Fruit fly (Drosophila melanogaster): ENCODE data around the gene CG15646.

The CG15646 gene

dm6 chrX:15703720-15704206, 32.9 kb upstream of the CG15646 start, which contains the start of the genes Pis and Hap40 (continued):
- no peak for TF ChIP-seq Hmr (GFP tag; optimal IDR thresholded peaks at IDR 0.05)
- TF ChIP-seq CG2129 (GFP tag; IDR thresholded peaks at IDR 0.05; ENCODE audit: partially characterized antibody): no peak
- TF ChIP-seq Ets97D (GFP tag; optimal IDR thresholded peaks at IDR 0.05): peak; percentile 44
- TF ChIP-seq sna (GFP tag; IDR thresholded peaks at IDR 0.05; ENCODE audit: partially characterized antibody): no peak
- no peak for TF ChIP-seq NK7.1 (GFP tag; optimal IDR thresholded peaks at IDR 0.05)
- TF ChIP-seq ranshi (GFP tag; IDR thresholded peaks at IDR 0.05): 0 out of 2 replicates have a peak, but pooled peaks have one; percentile 65
- TF ChIP-seq Abd-B (GFP tag; optimal IDR thresholded peaks at IDR 0.05): peak; percentile 89
- TF ChIP-seq ATbp (GFP tag; optimal IDR thresholded peaks at IDR 0.05): peak; percentile 4
- TF ChIP-seq tx (GFP tag; optimal IDR thresholded peaks at IDR 0.05): peak; percentile 43
- no peak for TF ChIP-seq sima (GFP tag; optimal IDR thresholded peaks at IDR 0.05)
- peak; percentile 61 for TF ChIP-seq Mad (GFP tag; optimal IDR thresholded peaks at IDR 0.05)
- TF ChIP-seq scrt (GFP tag; optimal IDR thresholded peaks at IDR 0.05): no peak
- 0 out of 2 replicates have a peak, but pooled peaks have one; percentile 35 for TF ChIP-seq danr (GFP tag; IDR thresholded peaks at IDR 0.05)
- peak; percentile 37 for TF ChIP-seq CG1233 (GFP tag; optimal IDR thresholded peaks at IDR 0.05)
- TF ChIP-seq nmo (GFP tag; optimal IDR thresholded peaks at IDR 0.05): peak; percentile 88
- TF ChIP-seq pb (GFP tag; optimal IDR thresholded peaks at IDR 0.05): no peak
- TF ChIP-seq ems (GFP tag; optimal IDR thresholded peaks at IDR 0.05): peak; percentile 34
- TF ChIP-seq slou (GFP tag; optimal IDR thresholded peaks at IDR 0.05): peak; percentile 25
- peak; percentile 93 for TF ChIP-seq row (GFP tag; IDR thresholded peaks at IDR 0.05)
- TF ChIP-seq Poxn (GFP tag; IDR thresholded peaks at IDR 0.05): peak; percentile 35; the same call in 1 of the 2 replicates
- 0 out of 2 replicates have a peak, but pooled peaks have one; percentile 26 for TF ChIP-seq Gsc (GFP tag; IDR thresholded peaks at IDR 0.05)
- no peak for TF ChIP-seq Neu2 (GFP tag; optimal IDR thresholded peaks at IDR 0.05; ENCODE audit: borderline replicate concordance)
- no peak for TF ChIP-seq Sry-δ (GFP tag; optimal IDR thresholded peaks at IDR 0.05)
- TF ChIP-seq CG12744 (GFP tag; optimal IDR thresholded peaks at IDR 0.05): peak; percentile 6
- no peak for TF ChIP-seq knrl (GFP tag; IDR thresholded peaks at IDR 0.05; ENCODE audit: partially characterized antibody)
- no peak for TF ChIP-seq eyg (GFP tag; optimal IDR thresholded peaks at IDR 0.05)
- 0 out of 2 replicates have a peak, but pooled peaks have one; percentile 39 for TF ChIP-seq CG17328 (GFP tag; IDR thresholded peaks at IDR 0.05)
- no peak for TF ChIP-seq CG6854 (GFP tag; optimal IDR thresholded peaks at IDR 0.05)
- peak; percentile 69 for TF ChIP-seq CG3995 (GFP tag; optimal IDR thresholded peaks at IDR 0.05)
- no peak for TF ChIP-seq CG15479 (GFP tag; optimal IDR thresholded peaks at IDR 0.05)
- TF ChIP-seq Hr3 (GFP tag; optimal IDR thresholded peaks at IDR 0.05): peak; percentile 72
- TF ChIP-seq zfh1 (GFP tag; IDR thresholded peaks at IDR 0.05): peak; percentile 67; the same call in 2 of the 3 replicates
- TF ChIP-seq CG7928 (GFP tag; optimal IDR thresholded peaks at IDR 0.05): peak; percentile 37
- no peak for TF ChIP-seq org-1 (GFP tag; optimal IDR thresholded peaks at IDR 0.05)
- peak; percentile 80 for TF ChIP-seq ind (GFP tag; optimal IDR thresholded peaks at IDR 0.05)
- TF ChIP-seq vnd (GFP tag; IDR thresholded peaks at IDR 0.05; ENCODE audit: partially characterized antibody): no peak
- peak; percentile 40 for TF ChIP-seq CG8944 (GFP tag; optimal IDR thresholded peaks at IDR 0.05)
- TF ChIP-seq CG16863 (GFP tag; optimal IDR thresholded peaks at IDR 0.05): no peak
- TF ChIP-seq CG16779 (GFP tag; IDR thresholded peaks at IDR 0.05): no peak
- TF ChIP-seq CG18011 (GFP tag; optimal IDR thresholded peaks at IDR 0.05): no peak
- no peak for TF ChIP-seq Vsx1 (GFP tag; optimal IDR thresholded peaks at IDR 0.05)
- TF ChIP-seq lab (GFP tag; optimal IDR thresholded peaks at IDR 0.05): no peak
- peak; percentile 22 for TF ChIP-seq CG13123 (GFP tag; optimal IDR thresholded peaks at IDR 0.05)
- no peak for TF ChIP-seq gsb (GFP tag; IDR thresholded peaks at IDR 0.05)
- TF ChIP-seq lmd (GFP tag; IDR thresholded peaks at IDR 0.05): peak; percentile 86
- TF ChIP-seq CG1529 (GFP tag; optimal IDR thresholded peaks at IDR 0.05): peak; percentile 35
- TF ChIP-seq Stat92E (GFP tag; optimal IDR thresholded peaks at IDR 0.05): no peak
- no peak for TF ChIP-seq luna (GFP tag; optimal IDR thresholded peaks at IDR 0.05)
- no peak for TF ChIP-seq chm (GFP tag; IDR thresholded peaks at IDR 0.05)
- no peak for TF ChIP-seq CG17912 (GFP tag; optimal IDR thresholded peaks at IDR 0.05)

All from whole organism, embryonic.